Fruit fly (Drosophila melanogaster) whole organism, embryonic: ENCODE data around the gene ProRS-m.

ENCODE experiments used
- Asciz ChIP-seq: fragments of 200-800 bp; sonication (Bioruptor generic); optimal IDR thresholded peaks from 2 replicates; lab custom pipeline; 2017; ENCODE audit warnings: missing biosample characterization, mild to moderate bottlenecking, missing genetic modification characterization, missing genetic modification reagents
- B-H2 ChIP-seq: fragments of 200-800 bp; sonication (Bioruptor generic); optimal IDR thresholded peaks from 2 replicates; lab custom pipeline; 2018; ENCODE audit warnings: missing biosample characterization, mild to moderate bottlenecking, missing genetic modification characterization
- CG10147 ChIP-seq: fragments of 200-800 bp; sonication (Bioruptor generic); optimal IDR thresholded peaks from 2 replicates; lab custom pipeline; 2019; ENCODE audit warnings: missing biosample characterization, mild to moderate bottlenecking, missing genetic modification characterization, moderate library complexity
- CG1024 ChIP-seq: fragments of 200-800 bp; sonication (Bioruptor generic); IDR thresholded peaks from 2 replicates; pipeline ENCODE4 v1.3.6; 2022; ENCODE audit warnings: missing biosample characterization, missing genetic modification characterization
- CG10979 ChIP-seq: fragments of 200-800 bp; sonication (Bioruptor generic); optimal IDR thresholded peaks from 2 replicates; lab custom pipeline; 2018; ENCODE audit warnings: missing biosample characterization, mild to moderate bottlenecking, missing genetic modification characterization, moderate library complexity
- CG12155 ChIP-seq: fragments of 200-800 bp; sonication (Bioruptor generic); optimal IDR thresholded peaks from 3 replicates; lab custom pipeline; 2016; ENCODE audit warnings: missing biosample characterization, missing genetic modification characterization
- CG12219 ChIP-seq: fragments of 200-800 bp; sonication (Bioruptor generic); optimal IDR thresholded peaks from 3 replicates; lab custom pipeline; 2018; ENCODE audit warnings: missing biosample characterization, mild to moderate bottlenecking, missing genetic modification characterization
- CG12942 ChIP-seq: fragments of 200-800 bp; sonication (Bioruptor generic); optimal IDR thresholded peaks from 3 replicates; lab custom pipeline; 2016; ENCODE audit warnings: missing biosample characterization, missing genetic modification characterization
- CG13123 ChIP-seq: fragments of 200-800 bp; sonication (Bioruptor generic); optimal IDR thresholded peaks from 2 replicates; lab custom pipeline; 2016; ENCODE audit warnings: missing biosample characterization, missing genetic modification characterization
- CG14441 ChIP-seq: fragments of 200-800 bp; sonication (Bioruptor generic); IDR thresholded peaks from 2 replicates; pipeline ENCODE4 v1.3.6; 2022; ENCODE audit warnings: missing biosample characterization, missing genetic modification characterization
- CG16813 ChIP-seq: fragments of 200-800 bp; sonication (Bioruptor generic); IDR thresholded peaks from 3 replicates; pipeline ENCODE4 v1.3.6; 2022; ENCODE audit warnings: missing biosample characterization, missing genetic modification characterization; ENCODE audit not compliant: partially characterized antibody
- CG17912 ChIP-seq: fragments of 200-800 bp; sonication (Bioruptor generic); optimal IDR thresholded peaks from 2 replicates; lab custom pipeline; 2018; ENCODE audit warnings: missing biosample characterization, mild to moderate bottlenecking, missing genetic modification characterization
- CG18764 ChIP-seq: fragments of 200-800 bp; sonication (Bioruptor generic); optimal IDR thresholded peaks from 3 replicates; lab custom pipeline; 2016; ENCODE audit warnings: missing biosample characterization, missing genetic modification characterization
- CG2202 ChIP-seq: fragments of 200-800 bp; sonication (Bioruptor generic); optimal IDR thresholded peaks from 2 replicates; lab custom pipeline; 2018; ENCODE audit warnings: missing biosample characterization, mild to moderate bottlenecking, missing genetic modification characterization
- CG2875 ChIP-seq: fragments of 200-800 bp; sonication (Bioruptor generic); optimal IDR thresholded peaks from 2 replicates; lab custom pipeline; 2017; ENCODE audit warnings: missing biosample characterization, mild to moderate bottlenecking, missing genetic modification characterization, missing genetic modification reagents
- CG6254 ChIP-seq: fragments of 200-800 bp; sonication (Bioruptor generic); optimal IDR thresholded peaks from 3 replicates; lab custom pipeline; 2017; ENCODE audit warnings: mild to moderate bottlenecking, missing biosample characterization, missing genetic modification reagents, missing genetic modification characterization
- CG6272 ChIP-seq: fragments of 200-800 bp; sonication (Bioruptor generic); IDR thresholded peaks from 2 replicates; pipeline ENCODE4 v1.3.6; 2022; ENCODE audit warnings: missing biosample characterization, missing genetic modification characterization
- CG9437 ChIP-seq: fragments of 200-800 bp; sonication (Bioruptor generic); optimal IDR thresholded peaks from 2 replicates; lab custom pipeline; 2018; ENCODE audit warnings: missing biosample characterization, mild to moderate bottlenecking, missing genetic modification characterization
- Dip2 ChIP-seq: fragments of 200-800 bp; sonication (Bioruptor generic); IDR thresholded peaks from 2 replicates; pipeline ENCODE4 v1.3.6; 2022; ENCODE audit warnings: missing biosample characterization, missing genetic modification characterization
- Fer3 ChIP-seq: fragments of 200-800 bp; sonication (Bioruptor generic); optimal IDR thresholded peaks from 2 replicates; lab custom pipeline; 2018; ENCODE audit warnings: missing biosample characterization, mild to moderate bottlenecking, missing genetic modification characterization, moderate library complexity
- Hey ChIP-seq: fragments of 200-800 bp; sonication (Bioruptor generic); optimal IDR thresholded peaks from 3 replicates; lab custom pipeline; 2018; ENCODE audit warnings: missing biosample characterization, mild to moderate bottlenecking, missing genetic modification characterization
- Hmx ChIP-seq: fragments of 200-800 bp; sonication (Bioruptor generic); optimal IDR thresholded peaks from 2 replicates; lab custom pipeline; 2016; ENCODE audit warnings: missing biosample characterization, missing genetic modification characterization
- Hr3 ChIP-seq: fragments of 200-800 bp; sonication (Bioruptor generic); optimal IDR thresholded peaks from 3 replicates; lab custom pipeline; 2016; ENCODE audit warnings: missing biosample characterization, missing genetic modification characterization
- Jarid2 ChIP-seq: fragments of 200-800 bp; sonication (Bioruptor generic); optimal IDR thresholded peaks from 3 replicates; lab custom pipeline; 2017; ENCODE audit warnings: mild to moderate bottlenecking, missing biosample characterization, missing genetic modification reagents, missing genetic modification characterization
- Meics ChIP-seq: fragments of 200-800 bp; sonication (Bioruptor generic); optimal IDR thresholded peaks from 2 replicates; lab custom pipeline; 2017; ENCODE audit warnings: missing biosample characterization, mild to moderate bottlenecking, missing genetic modification characterization
- Mrtf ChIP-seq: fragments of 200-800 bp; sonication (Bioruptor generic); IDR thresholded peaks from 3 replicates; pipeline ENCODE4 v1.3.6; 2022; ENCODE audit warnings: missing biosample characterization, missing genetic modification characterization
- NfI ChIP-seq: fragments of 200-800 bp; sonication (Bioruptor generic); optimal IDR thresholded peaks from 3 replicates; lab custom pipeline; 2018; ENCODE audit warnings: missing biosample characterization, mild to moderate bottlenecking, missing genetic modification characterization, moderate library complexity
- Opbp ChIP-seq: fragments of 200-800 bp; sonication (Bioruptor generic); IDR thresholded peaks from 3 replicates; pipeline ENCODE4 v1.3.6; 2022; ENCODE audit warnings: missing biosample characterization, missing genetic modification characterization; ENCODE audit not compliant: partially characterized antibody
- Ravus ChIP-seq: fragments of 200-800 bp; sonication (Bioruptor generic); IDR thresholded peaks from 2 replicates; pipeline ENCODE4 v1.3.6; 2022; ENCODE audit warnings: missing biosample characterization, missing genetic modification characterization
- Sry-β ChIP-seq: fragments of 200-800 bp; sonication (Bioruptor generic); optimal IDR thresholded peaks from 2 replicates; lab custom pipeline; 2018; ENCODE audit warnings: missing biosample characterization, mild to moderate bottlenecking, missing genetic modification characterization, moderate library complexity
- TFAM ChIP-seq: fragments of 200-800 bp; sonication (Bioruptor generic); optimal IDR thresholded peaks from 2 replicates; lab custom pipeline; 2017; ENCODE audit warnings: missing biosample characterization, missing genetic modification characterization, inconsistent platforms
- Usf ChIP-seq: fragments of 200-800 bp; sonication (Bioruptor generic); optimal IDR thresholded peaks from 2 replicates; lab custom pipeline; 2017; ENCODE audit warnings: missing genotype, missing biosample characterization, missing genetic modification characterization
- Xrp1 ChIP-seq: fragments of 200-800 bp; sonication (Bioruptor generic); IDR thresholded peaks from 2 replicates; pipeline ENCODE4 v1.3.6; 2022; ENCODE audit warnings: missing biosample characterization, missing genetic modification characterization
- ase ChIP-seq: fragments of 200-800 bp; sonication (Bioruptor generic); IDR thresholded peaks from 3 replicates; pipeline ENCODE4 v1.3.6; 2022; ENCODE audit warnings: missing biosample characterization, missing genetic modification characterization
- crc ChIP-seq: fragments of 200-800 bp; sonication (Bioruptor generic); optimal IDR thresholded peaks from 2 replicates; lab custom pipeline; 2016; ENCODE audit warnings: missing biosample characterization, missing genetic modification characterization
- dysf ChIP-seq: fragments of 200-800 bp; sonication (Bioruptor generic); IDR thresholded peaks from 3 replicates; pipeline ENCODE4 v1.3.6; 2022; ENCODE audit warnings: missing biosample characterization, missing genetic modification characterization
- fru ChIP-seq: fragments of >200 bp; optimal IDR thresholded peaks from 2 replicates; lab custom pipeline; 2017
- gfzf ChIP-seq: fragments of 200-800 bp; sonication (Bioruptor generic); optimal IDR thresholded peaks from 2 replicates; lab custom pipeline; 2016; ENCODE audit warnings: missing biosample characterization, mild to moderate bottlenecking, missing genetic modification characterization, moderate library complexity
- grn ChIP-seq: fragments of 200-800 bp; sonication (Bioruptor generic); optimal IDR thresholded peaks from 3 replicates; lab custom pipeline; 2017; ENCODE audit warnings: missing biosample characterization, missing genetic modification characterization
- gsb-n ChIP-seq: fragments of 200-800 bp; sonication (Bioruptor generic); optimal IDR thresholded peaks from 3 replicates; lab custom pipeline; 2018; ENCODE audit warnings: missing biosample characterization, mild to moderate bottlenecking, missing genetic modification characterization
- hbn ChIP-seq: fragments of 200-800 bp; sonication (Bioruptor generic); IDR thresholded peaks from 2 replicates; pipeline ENCODE4 v1.3.6; 2022; ENCODE audit warnings: missing biosample characterization, missing genetic modification characterization; ENCODE audit not compliant: partially characterized antibody
- mirr ChIP-seq: fragments of 200-800 bp; sonication (Bioruptor generic); optimal IDR thresholded peaks from 3 replicates; lab custom pipeline; 2018; ENCODE audit warnings: missing biosample characterization, mild to moderate bottlenecking, missing genetic modification characterization
- pita ChIP-seq: fragments of 200-800 bp; sonication (Bioruptor generic); optimal IDR thresholded peaks from 2 replicates; lab custom pipeline; 2017; ENCODE audit warnings: missing biosample characterization, mild to moderate bottlenecking, missing genetic modification characterization
- scrt ChIP-seq: fragments of 200-800 bp; sonication (Bioruptor generic); optimal IDR thresholded peaks from 2 replicates; lab custom pipeline; 2018; ENCODE audit warnings: missing biosample characterization, mild to moderate bottlenecking, missing genetic modification characterization, moderate library complexity
- sens-2 ChIP-seq: fragments of 200-800 bp; sonication (Bioruptor generic); IDR thresholded peaks from 2 replicates; pipeline ENCODE4 v1.3.6; 2022; ENCODE audit warnings: missing biosample characterization, missing genetic modification characterization
- shn ChIP-seq: fragments of 200-800 bp; sonication (Bioruptor generic); optimal IDR thresholded peaks from 3 replicates; lab custom pipeline; 2016; ENCODE audit warnings: missing biosample characterization, missing genetic modification characterization
- stc ChIP-seq: fragments of 200-800 bp; sonication (Bioruptor generic); IDR thresholded peaks from 2 replicates; pipeline ENCODE4 v1.3.6; 2022; ENCODE audit warnings: missing biosample characterization, missing genetic modification characterization
- tna ChIP-seq: fragments of 200-800 bp; sonication (Bioruptor generic); IDR thresholded peaks from 2 replicates; pipeline ENCODE4 v1.3.6; 2022; ENCODE audit warnings: missing biosample characterization, missing genetic modification characterization; ENCODE audit not compliant: partially characterized antibody
- wdn ChIP-seq: fragments of 200-800 bp; sonication (Bioruptor generic); IDR thresholded peaks from 2 replicates; pipeline ENCODE4 v1.3.6; 2022; ENCODE audit warnings: missing biosample characterization, missing genetic modification characterization
- zfh1 ChIP-seq: fragments of 200-800 bp; sonication (Bioruptor generic); IDR thresholded peaks from 3 replicates; pipeline ENCODE4 v1.3.6; 2022; ENCODE audit warnings: missing biosample characterization, missing genetic modification characterization
- zfh2 ChIP-seq: fragments of 200-800 bp; sonication (Bioruptor generic); optimal IDR thresholded peaks from 2 replicates; lab custom pipeline; 2016; ENCODE audit warnings: missing biosample characterization, missing genetic modification characterization

The ProRS-m gene

DNA sequence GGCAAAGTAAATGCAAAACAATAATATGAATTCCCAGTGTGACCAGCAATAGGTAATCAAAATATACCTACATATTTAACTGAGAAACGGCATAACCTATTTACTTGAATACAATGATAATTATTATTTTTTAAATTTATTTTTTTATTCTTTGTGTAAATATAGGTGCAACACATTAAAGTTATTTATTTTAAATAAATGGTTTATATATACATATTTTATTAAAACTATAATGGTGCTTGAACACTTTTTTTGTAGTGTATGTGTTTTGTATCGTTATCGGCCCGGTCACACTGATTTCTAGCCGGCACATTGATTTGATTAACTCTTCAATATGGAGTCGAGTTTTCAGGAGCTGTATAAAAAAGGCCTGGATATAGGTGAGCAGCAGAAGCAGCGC lies at the start of gene ProRS-m, which contains the start of the genes CG42304 and Snup (continued):
- peak; percentile 5 for TF ChIP-seq CG18764 (GFP tag; lab: Kevin White, UChicago)
- TF ChIP-seq shn, result no peak
- no peak for TF ChIP-seq CG6254 (GFP tag; lab: Kevin White, UChicago)
- no peak for TF ChIP-seq Fer3
- TF ChIP-seq CG17912 (GFP tag; lab: Kevin White, UChicago), result no peak
- no peak for TF ChIP-seq CG13123 (GFP tag; lab: Kevin White, UChicago)
- TF ChIP-seq Ravus, result no peak
- 0 out of 3 replicates have a peak, but pooled peaks have one; percentile 53 for TF ChIP-seq zfh1 (GFP tag; lab: Robert Waterston, UW)
- TF ChIP-seq wdn (GFP tag; lab: Robert Waterston, UW), result 0 out of 2 replicates have a peak, but pooled peaks have one; percentile 36
- TF ChIP-seq CG12942 (GFP tag; lab: Kevin White, UChicago), result peak; percentile 12
- TF ChIP-seq stc (GFP tag; lab: Robert Waterston, UW), result peak; percentile 67
- TF ChIP-seq pita (GFP tag; lab: Kevin White, UChicago), result no peak
- TF ChIP-seq gfzf (GFP tag; lab: Kevin White, UChicago), result peak; percentile 56
- no peak for TF ChIP-seq CG12219
- peak; percentile 73 for TF ChIP-seq gsb-n (tag; lab: Kevin White, UChicago)
- no peak for TF ChIP-seq CG2875 (GFP tag; lab: Kevin White, UChicago)
- no peak for TF ChIP-seq Sry-β (GFP tag; lab: Kevin White, UChicago)
- no peak for TF ChIP-seq Hmx (GFP tag; lab: Kevin White, UChicago)
- TF ChIP-seq Hey, result no peak
- no peak for TF ChIP-seq Asciz (GFP tag; lab: Kevin White, UChicago)
- no peak for TF ChIP-seq CG1024 (GFP tag; lab: Robert Waterston, UW)
- TF ChIP-seq dysf (GFP tag; lab: Robert Waterston, UW), result peak; percentile 57; the same call in 2 of the 3 replicates
- TF ChIP-seq fru (lab: Kevin White, UChicago), result no peak
- TF ChIP-seq grn, result no peak
- no peak for TF ChIP-seq hbn (GFP tag; lab: Robert Waterston, UW)
- TF ChIP-seq Meics, result peak; percentile 34
- peak; percentile 56; the same call in 1 of the 2 replicates for TF ChIP-seq CG6272 (GFP tag; lab: Robert Waterston, UW)
- TF ChIP-seq Dip2 (GFP tag; lab: Robert Waterston, UW), result no peak
- no peak for TF ChIP-seq zfh2 (GFP tag; lab: Kevin White, UChicago)
- no peak for TF ChIP-seq Opbp (GFP tag; lab: Robert Waterston, UW)
- TF ChIP-seq Jarid2 (GFP tag; lab: Kevin White, UChicago), result no peak
- peak; percentile 30 for TF ChIP-seq CG9437 (GFP tag; lab: Kevin White, UChicago)
- peak; percentile 63 for TF ChIP-seq CG10979 (tag; lab: Kevin White, UChicago)
- TF ChIP-seq CG10147 (GFP tag; lab: Kevin White, UChicago), result peak; percentile 34
- TF ChIP-seq tna, result no peak
- TF ChIP-seq Usf (GFP tag; lab: Kevin White, UChicago), result no peak
- TF ChIP-seq B-H2 (GFP tag; lab: Kevin White, UChicago), result no peak
- peak; percentile 13 for TF ChIP-seq scrt
- TF ChIP-seq crc (GFP tag; lab: Kevin White, UChicago), result no peak
- no peak for TF ChIP-seq TFAM (GFP tag; lab: Kevin White, UChicago)
- TF ChIP-seq CG12155 (GFP tag; lab: Kevin White, UChicago), result no peak
- TF ChIP-seq Mrtf, result no peak
- no peak for TF ChIP-seq NfI (GFP tag; lab: Kevin White, UChicago)
- TF ChIP-seq ase (GFP tag; lab: Robert Waterston, UW), result peak; percentile 32; the same call in 1 of the 3 replicates
- peak; percentile 71; the same call in 1 of the 2 replicates for TF ChIP-seq Xrp1 (GFP tag; lab: Robert Waterston, UW)
- peak; percentile 58 for TF ChIP-seq Hr3 (GFP tag; lab: Kevin White, UChicago)
- TF ChIP-seq mirr (GFP tag; lab: Kevin White, UChicago), result no peak
- no peak for TF ChIP-seq CG2202
- peak; percentile 71 for TF ChIP-seq CG14441 (GFP tag; lab: Robert Waterston, UW)
- TF ChIP-seq sens-2 (GFP tag; lab: Robert Waterston, UW), result no peak
- no peak for TF ChIP-seq CG16813 (GFP tag; lab: Robert Waterston, UW)
